Fruit fly (Drosophila melanogaster) S2 (cell line): ENCODE data around the gene Orp8.

Experiments used
- CG8478 ChIP-seq: fragments of >200 bp; optimal IDR thresholded peaks from 2 replicates; lab custom pipeline; 2018
- CTCF ChIP-seq, 2 experiments: fragments of >200 bp; optimal IDR thresholded peaks; 2 replicates each; lab custom pipeline; 2018

Orp8 gene

DNA sequence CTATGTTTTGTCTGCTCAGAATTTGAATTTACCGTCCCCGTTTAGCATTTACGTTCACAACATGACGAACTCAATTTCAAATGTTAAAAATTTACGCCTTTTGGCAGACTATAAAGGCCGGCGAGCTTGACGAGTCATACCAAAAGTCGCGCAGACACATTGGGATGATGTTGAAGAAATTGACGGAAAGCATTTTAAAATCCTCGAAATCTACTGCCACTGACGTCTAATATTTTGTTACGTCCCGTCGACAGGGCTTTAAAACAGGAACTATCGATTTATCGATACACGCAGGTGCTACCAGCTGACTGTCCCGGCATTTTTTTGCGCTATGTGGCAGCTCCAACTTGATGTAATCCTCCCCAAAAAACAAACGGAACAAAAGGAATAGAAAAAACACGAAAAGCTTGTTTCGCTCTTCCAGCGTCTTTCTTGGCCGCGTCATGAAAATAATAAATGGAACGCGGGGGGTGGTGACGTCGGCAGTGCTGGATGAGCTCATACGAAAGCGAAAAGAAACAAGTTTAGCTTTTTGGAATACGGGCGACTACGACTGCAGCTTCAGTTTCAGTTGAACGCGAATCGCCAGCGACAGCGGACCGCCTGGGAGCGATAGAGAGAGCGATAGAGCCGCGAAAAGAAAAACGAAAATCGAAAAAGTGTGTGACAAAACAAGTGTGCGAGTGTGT is at the start of gene Orp8:
Gene Orp8 (plus strand): TSS at position 373 of the 689 bp plus-strand sequence.
- TF ChIP-seq CTCF (optimal IDR thresholded peaks at IDR 0.05; lab: Kevin White, UChicago) (no peak), CG8478 (lab: Kevin White, UChicago) (no peak)

DNA sequence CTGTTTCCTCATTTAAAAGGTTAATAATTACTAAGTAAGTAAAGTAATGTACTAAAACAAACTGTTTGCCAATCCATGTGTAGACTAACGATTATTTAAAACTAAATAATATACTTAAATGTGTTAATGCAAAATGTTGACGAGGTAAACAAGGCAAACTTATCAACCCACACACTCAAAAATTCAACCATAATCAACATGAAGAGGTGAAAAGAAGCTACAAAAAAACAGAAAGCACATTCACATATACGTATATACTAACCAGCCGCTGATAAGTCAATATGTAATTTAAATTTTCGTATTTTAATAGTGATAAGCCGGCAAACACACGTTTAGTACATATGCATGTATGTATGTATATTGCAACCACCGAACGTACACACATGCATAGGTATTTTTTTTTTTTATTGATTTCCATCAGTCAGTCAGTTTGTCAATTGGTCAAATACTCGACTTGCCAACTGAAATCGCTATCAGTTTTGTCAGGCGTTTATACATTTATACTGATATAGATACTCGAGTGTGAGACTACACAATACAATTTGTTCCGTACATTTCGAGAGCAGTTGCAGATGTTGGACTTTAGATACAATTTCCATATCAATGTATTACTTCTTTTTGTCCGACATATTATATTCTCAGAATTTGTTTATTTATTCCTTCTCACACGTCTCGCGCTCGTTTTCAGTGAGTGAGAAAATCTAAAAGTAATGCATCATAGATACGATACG is 49.5 kb upstream of the Orp8 start:
- TF ChIP-seq CTCF (optimal IDR thresholded peaks at IDR 0.05; lab: Kevin White, UChicago) (no peak), CG8478 (lab: Kevin White, UChicago) (no peak)

- TF ChIP-seq CTCF (optimal IDR thresholded peaks at IDR 0.05; lab: Kevin White, UChicago) (no peak), CG8478 (lab: Kevin White, UChicago) (no peak)
Measured at dm6 chr3R:20260382-20260781, 48.8 kb upstream of the Orp8 start.

DNA sequence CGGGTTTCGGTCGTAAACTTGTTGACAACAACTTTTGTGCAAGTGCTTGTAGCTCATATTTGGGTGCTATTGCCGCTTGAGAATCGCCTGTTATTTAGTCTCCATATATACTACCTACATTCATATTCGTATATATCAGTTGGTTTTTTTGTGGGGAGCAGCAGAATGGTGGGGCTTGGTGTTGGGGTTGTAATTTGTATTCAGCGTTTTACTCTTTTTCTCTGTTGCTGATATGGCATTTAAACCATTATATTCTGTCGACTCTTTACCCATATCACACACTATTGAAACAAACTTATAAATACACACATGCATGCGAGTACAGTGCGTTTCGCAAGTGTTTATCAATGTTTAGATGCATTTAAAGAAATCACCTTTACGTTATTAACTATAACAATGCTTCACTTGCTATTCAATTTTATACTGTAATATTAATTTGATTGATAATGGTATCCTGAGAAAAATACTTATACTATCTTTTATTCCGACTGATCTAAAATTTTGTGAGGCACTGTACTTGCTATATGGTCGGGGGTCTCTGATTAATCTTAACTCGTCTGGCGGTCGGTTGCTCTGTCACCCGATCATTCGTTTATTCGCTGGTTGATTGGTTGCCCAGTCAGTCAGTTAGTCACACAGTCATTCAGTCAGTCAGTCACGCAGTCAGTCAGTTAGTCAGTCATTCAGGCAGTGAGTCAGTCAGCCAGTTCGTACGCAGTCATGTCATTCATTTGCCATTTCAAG is 47.7 kb upstream of the Orp8 start:
- no peak for TF ChIP-seq CTCF (optimal IDR thresholded peaks at IDR 0.05; lab: Kevin White, UChicago)
- TF ChIP-seq CG8478 (lab: Kevin White, UChicago), result no peak

- TF ChIP-seq CTCF (optimal IDR thresholded peaks at IDR 0.05; lab: Kevin White, UChicago) (no peak), CG8478 (lab: Kevin White, UChicago) (no peak)
Measured at dm6 chr3R:20261969-20262334, 47.2 kb upstream of the Orp8 start.

DNA sequence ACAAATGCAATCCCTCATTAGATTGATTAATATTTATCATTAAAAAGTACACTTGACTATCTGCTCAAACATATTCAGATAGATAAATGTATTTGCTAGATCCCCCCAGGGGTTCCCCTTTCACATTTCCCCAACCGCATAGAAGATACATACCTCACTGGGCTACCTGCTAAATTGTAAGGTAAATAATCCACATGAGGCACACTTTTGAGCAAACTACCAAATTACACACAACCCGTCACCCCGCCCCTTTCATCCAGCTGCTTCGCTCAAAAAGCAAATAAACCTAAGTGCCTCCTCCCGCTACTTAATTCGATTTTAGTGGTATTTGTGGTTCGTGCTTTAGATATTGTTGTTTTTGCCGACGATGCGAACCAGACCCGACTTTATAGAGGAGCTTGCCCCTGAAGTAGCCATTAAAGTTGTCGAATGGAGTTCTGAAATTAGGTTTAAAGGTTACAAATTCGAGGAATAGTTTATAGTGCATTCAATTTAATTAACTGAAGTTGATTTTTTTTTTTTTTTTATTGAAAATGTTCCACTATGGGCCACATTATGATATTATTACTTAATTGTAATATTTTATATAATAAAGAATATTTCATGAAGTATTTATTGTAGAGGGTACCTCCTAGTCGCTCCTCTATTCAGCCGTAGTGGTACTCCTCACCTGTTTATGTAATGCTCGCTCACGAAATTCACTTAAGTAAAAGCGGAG is 46.1 kb upstream of the Orp8 start:
- no peak for TF ChIP-seq CG8478 (lab: Kevin White, UChicago)
- TF ChIP-seq CTCF (optimal IDR thresholded peaks at IDR 0.05; lab: Kevin White, UChicago), result no peak

DNA sequence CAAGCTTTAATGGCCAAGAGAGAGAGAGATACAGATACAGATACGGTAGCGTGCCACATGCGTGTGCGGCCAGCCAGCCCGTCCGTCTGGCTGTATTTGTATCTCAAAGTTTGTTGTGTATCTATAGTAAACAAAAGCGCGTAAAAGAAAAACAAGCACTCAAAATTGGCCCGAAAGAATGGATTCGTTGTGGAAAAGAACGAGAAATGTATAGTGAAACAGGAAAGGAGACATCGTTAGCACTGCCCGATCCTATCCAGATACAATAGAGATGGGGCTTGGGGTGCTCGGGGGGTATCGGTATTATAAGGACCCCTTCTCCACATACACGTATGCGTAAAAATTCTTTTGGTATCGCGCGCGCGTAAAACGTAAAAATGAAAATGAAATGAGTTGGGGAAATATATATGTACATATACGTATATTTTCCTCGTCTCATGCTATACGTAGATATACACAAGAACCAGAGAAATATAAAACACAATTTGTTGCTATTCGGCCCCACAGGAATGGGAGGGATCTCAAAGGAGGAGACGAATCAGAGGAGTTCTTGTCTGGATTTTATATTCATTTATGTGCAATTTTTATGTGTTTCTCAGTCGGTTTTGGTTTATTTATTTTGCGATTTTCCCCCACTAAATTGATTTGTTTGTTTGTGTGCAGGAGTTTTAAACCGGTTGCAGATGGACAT is 45.2 kb upstream of the Orp8 start:
- TF ChIP-seq CG8478 (lab: Kevin White, UChicago), result no peak

DNA sequence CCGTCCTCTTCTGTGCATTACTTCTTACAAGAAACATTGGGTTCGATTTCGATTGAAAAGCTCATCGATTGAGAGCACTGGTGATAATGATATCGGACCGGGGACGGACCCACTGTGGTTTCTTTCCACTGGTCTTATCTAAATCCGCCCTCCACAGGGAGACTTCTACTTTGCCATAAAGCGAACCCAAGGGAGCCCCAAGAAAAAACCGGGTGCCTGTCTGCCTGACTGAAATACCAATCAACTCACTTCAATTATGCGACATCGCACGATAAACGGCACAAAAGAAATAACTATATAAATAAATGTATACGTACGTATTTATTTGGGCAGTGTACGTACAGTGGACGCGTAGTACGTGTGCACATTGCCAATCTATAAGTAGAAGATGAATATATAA is 44.4 kb upstream of the Orp8 start:
- no peak for TF ChIP-seq CG8478 (lab: Kevin White, UChicago)
- no peak for TF ChIP-seq CTCF (optimal IDR thresholded peaks at IDR 0.05; lab: Kevin White, UChicago)

DNA sequence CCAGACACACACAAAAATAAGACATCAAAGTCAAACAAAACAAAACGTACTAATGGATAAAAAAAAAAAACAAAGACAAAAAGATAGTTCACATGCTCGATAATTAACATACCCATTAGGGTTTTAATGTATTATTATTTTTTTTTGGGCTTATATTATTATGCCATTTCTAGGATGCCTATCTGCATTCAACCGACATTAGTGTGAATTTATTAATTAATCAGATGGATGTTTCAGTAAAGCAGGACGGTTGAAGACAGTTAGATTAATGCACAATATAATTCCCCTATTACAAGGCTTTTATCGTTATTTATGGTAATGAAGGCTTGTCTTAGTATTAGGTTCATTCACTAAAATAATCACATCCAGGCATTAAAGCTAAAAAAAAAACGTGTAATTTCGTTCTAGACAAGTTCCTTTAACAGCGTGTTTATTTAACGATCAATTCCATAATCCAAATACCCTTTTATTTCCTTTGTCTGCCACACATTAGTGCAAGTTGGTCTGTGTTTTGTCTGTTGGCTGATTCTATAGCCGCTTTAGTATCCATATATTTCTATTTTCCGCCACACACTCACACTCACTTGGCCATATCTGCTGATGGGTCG is 43.8 kb upstream of the Orp8 start:
- TF ChIP-seq CTCF (optimal IDR thresholded peaks at IDR 0.05; lab: Kevin White, UChicago) (no peak), CG8478 (lab: Kevin White, UChicago) (no peak)

DNA sequence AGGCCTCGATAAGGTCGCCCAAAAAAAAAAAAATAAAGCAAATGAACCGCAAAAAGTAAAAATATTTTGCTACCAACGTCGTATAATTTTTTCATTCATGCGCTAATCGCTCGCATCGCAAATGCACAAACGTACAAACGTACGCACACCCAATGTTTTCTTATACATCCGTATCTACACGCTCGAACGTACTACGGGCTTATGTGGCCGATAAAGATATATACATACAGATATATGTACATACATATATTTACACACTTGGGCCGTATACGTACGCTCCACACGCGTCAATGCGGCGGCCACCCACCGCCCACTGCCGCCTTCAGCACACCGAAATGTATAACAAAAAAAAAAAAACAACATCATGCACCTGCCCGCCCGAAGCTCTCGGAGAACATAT is 43.2 kb upstream of the Orp8 start:
- TF ChIP-seq CTCF (optimal IDR thresholded peaks at IDR 0.05; lab: Kevin White, UChicago) (no peak), CG8478 (lab: Kevin White, UChicago) (no peak)

- no peak for TF ChIP-seq CG8478 (lab: Kevin White, UChicago)
- no peak for TF ChIP-seq CTCF (optimal IDR thresholded peaks at IDR 0.05; lab: Kevin White, UChicago)
Measured at dm6 chr3R:20273568-20273967, 35.6 kb upstream of the Orp8 start.

- no peak for TF ChIP-seq CTCF (optimal IDR thresholded peaks at IDR 0.05; lab: Kevin White, UChicago)
- TF ChIP-seq CG8478 (lab: Kevin White, UChicago), result no peak
Measured at dm6 chr3R:20274521-20275294, 34.4 kb upstream of the Orp8 start.

DNA sequence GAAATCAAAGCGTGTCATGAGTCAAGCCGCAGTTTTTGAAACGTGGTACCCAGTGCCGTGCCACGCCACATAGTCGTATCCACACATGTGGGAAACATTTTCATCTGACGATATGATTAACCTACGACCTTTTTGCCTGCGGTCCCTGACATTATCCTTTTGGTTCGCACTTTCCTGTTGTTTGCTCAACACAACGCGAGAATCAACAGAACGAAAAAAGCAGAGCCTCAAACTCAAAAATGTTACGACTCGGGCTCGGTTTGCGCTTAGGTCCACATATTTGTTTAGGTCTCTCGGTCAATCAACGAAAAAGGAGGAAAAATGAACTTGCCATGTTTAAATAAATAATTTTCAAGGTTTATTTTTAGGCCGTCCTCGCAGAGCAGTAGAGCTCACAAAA is 33.1 kb upstream of the Orp8 start:
- TF ChIP-seq CG8478 (lab: Kevin White, UChicago), result no peak
- TF ChIP-seq CTCF (optimal IDR thresholded peaks at IDR 0.05; lab: Kevin White, UChicago), result no peak
